Worm (Caenorhabditis elegans) whole organism, midembryonic: ENCODE data around the gene nurf-1.

Experiments used
- T22C8.4 ChIP-seq: fragments of 200-800 bp; sonication (Bioruptor generic); IDR thresholded peaks from 2 replicates; pipeline ENCODE4 v1.3.6; 2022; ENCODE audit warnings: missing genetic modification characterization, missing compliant biosample characterization
- cog-1 ChIP-seq: sonication (generic microtip); optimal IDR thresholded peaks from 2 replicates; lab custom pipeline; 2016; ENCODE audit warnings: missing genetic modification characterization, missing compliant biosample characterization
- flt-1 ChIP-seq: fragments of 200-800 bp; sonication (Bioruptor generic); IDR thresholded peaks from 2 replicates; pipeline ENCODE4 v1.3.6; 2022; ENCODE audit warnings: missing genetic modification characterization, missing compliant biosample characterization
- klf-2 ChIP-seq: fragments of 200-800 bp; sonication (Bioruptor generic); conservative IDR thresholded peaks from 2 replicates; pipeline ENCODE4 v1.3.6; 2022; ENCODE audit warnings: missing genetic modification reagents, missing genetic modification characterization, missing compliant biosample characterization
- med-1 ChIP-seq: sonication (generic microtip); optimal IDR thresholded peaks from 2 replicates; lab custom pipeline; 2017; ENCODE audit warnings: missing genetic modification characterization, mild to moderate bottlenecking, missing compliant biosample characterization, antibody characterized with exemption, missing genetic modification reagents; ENCODE audit not compliant: insufficient read depth
- ref-1 ChIP-seq: fragments of 200-800 bp; sonication (Bioruptor generic); conservative IDR thresholded peaks from 2 replicates; pipeline ENCODE4 v1.3.6; 2022; ENCODE audit warnings: missing genetic modification reagents, missing genetic modification characterization, missing compliant biosample characterization
- tab-1 ChIP-seq: fragments of 200-800 bp; sonication (Bioruptor generic); IDR thresholded peaks from 2 replicates; pipeline ENCODE4 v1.3.6; 2022; ENCODE audit warnings: missing genetic modification characterization, missing compliant biosample characterization
- ztf-23 ChIP-seq: fragments of 200-800 bp; sonication (Bioruptor generic); IDR thresholded peaks from 2 replicates; pipeline ENCODE4 v1.3.6; 2022; ENCODE audit warnings: missing genetic modification reagents, missing genetic modification characterization, missing compliant biosample characterization
- ztf-29 ChIP-seq: fragments of 200-800 bp; sonication (Bioruptor generic); IDR thresholded peaks from 2 replicates; pipeline ENCODE4 v1.3.6; 2022; ENCODE audit warnings: missing genetic modification reagents, missing genetic modification characterization, missing compliant biosample characterization

Gene nurf-1

ce11 chrII:14441144-14441543, 50.6 kb downstream of the nurf-1 start, which contains the start of gene smg-8:
Gene smg-8 (plus strand): TSS chrII:14441409.
- no peak for TF ChIP-seq ref-1
- TF ChIP-seq cog-1 (tag; lab: Kevin White, UChicago): peak; percentile 48
- no peak for TF ChIP-seq ztf-29 (GFP tag; lab: Robert Waterston, UW)
- no peak for TF ChIP-seq klf-2
- TF ChIP-seq flt-1: no peak
- TF ChIP-seq med-1: no peak
- no peak for TF ChIP-seq T22C8.4 (GFP tag; lab: Robert Waterston, UW)
- 0 out of 2 replicates have a peak, but pooled peaks have one; percentile 49 for TF ChIP-seq ztf-23
- no peak for TF ChIP-seq tab-1 (GFP tag; lab: Robert Waterston, UW)

DNA sequence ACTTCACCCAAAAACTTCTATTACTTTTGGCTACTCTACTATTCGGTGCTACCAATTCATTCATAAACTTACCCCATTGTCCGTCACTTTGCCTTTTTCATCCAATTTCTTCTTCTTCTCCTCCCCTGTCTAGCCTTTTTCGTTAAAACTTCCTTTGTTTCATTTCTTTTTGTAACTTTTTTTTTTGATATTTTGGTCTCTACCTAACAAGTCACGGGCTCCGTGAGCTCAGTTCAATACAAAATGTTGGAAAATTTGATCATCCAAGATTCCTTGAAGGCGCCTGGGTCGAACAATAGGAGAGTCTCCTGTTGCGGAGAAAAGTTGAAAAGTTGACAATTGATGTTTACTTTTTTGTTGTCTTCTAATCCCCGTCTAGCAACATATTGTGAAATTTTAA, 61.4 kb downstream of the nurf-1 start:
- no peak for TF ChIP-seq flt-1
- no peak for TF ChIP-seq klf-2

DNA sequence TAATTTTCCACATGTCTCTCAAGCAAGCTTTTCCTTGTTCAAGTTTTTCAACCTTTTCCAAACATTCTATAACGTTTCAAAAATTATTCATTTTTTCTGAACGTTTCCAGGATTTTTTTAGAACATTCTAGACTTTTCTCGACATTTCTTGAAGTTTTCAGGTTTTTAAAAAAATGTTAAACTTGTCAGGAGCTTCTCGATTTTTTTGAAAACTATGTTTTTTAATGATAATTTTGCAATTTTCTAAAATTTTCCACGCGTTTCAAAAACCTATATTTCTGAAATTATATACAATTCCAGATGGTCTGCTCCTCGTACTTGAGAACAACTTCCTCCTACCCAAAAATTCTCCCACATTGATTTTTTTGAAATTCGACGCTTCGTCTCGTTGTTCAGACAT, 64.8 kb downstream of the nurf-1 start, which contains the start of gene dmsr-6:
TSS of gene dmsr-6 (plus strand) at position 301 of the 400 bp plus-strand sequence.
- TF ChIP-seq med-1: no peak
